Worm (Caenorhabditis elegans) whole organism, young adult: ENCODE measurements around the gene noca-2.

Experiments
- B0019.2 ChIP-seq: fragments of 200-800 bp; sonication (Bioruptor generic); conservative IDR thresholded peaks from 2 replicates; pipeline ENCODE4 v1.3.6; 2022; ENCODE audit warnings: missing genetic modification reagents, missing genetic modification characterization, missing compliant biosample characterization
- B0261.1 ChIP-seq: sonication (generic microtip); optimal IDR thresholded peaks from 2 replicates; lab custom pipeline; 2016; ENCODE audit warnings: mild to moderate bottlenecking, missing genetic modification characterization, moderate library complexity, missing compliant biosample characterization
- B0336.3 ChIP-seq: fragments of 200-800 bp; sonication (Bioruptor generic); IDR thresholded peaks from 2 replicates; pipeline ENCODE4 v1.3.6; 2022; ENCODE audit warnings: missing genetic modification characterization, missing compliant biosample characterization
- C17E4.6 ChIP-seq: fragments of 200-800 bp; sonication (Bioruptor generic); IDR thresholded peaks from 2 replicates; pipeline ENCODE4 v1.3.6; 2022; ENCODE audit warnings: missing genetic modification reagents, missing genetic modification characterization, missing compliant biosample characterization
- F37B4.10 ChIP-seq: fragments of 200-800 bp; sonication (Bioruptor generic); IDR thresholded peaks from 2 replicates; pipeline ENCODE4 v1.3.6; 2022; ENCODE audit warnings: missing genetic modification characterization, missing compliant biosample characterization
- F49E8.2 ChIP-seq: sonication (generic microtip); optimal IDR thresholded peaks from 3 replicates; lab custom pipeline; 2017; ENCODE audit warnings: missing genetic modification characterization, mild to moderate bottlenecking, missing compliant biosample characterization, antibody characterized with exemption, moderate library complexity; ENCODE audit not compliant: insufficient read depth
- F52B5.7 ChIP-seq: sonication (generic microtip); optimal IDR thresholded peaks from 2 replicates; lab custom pipeline; 2016; ENCODE audit warnings: mild to moderate bottlenecking, missing genetic modification characterization, missing compliant biosample characterization
- F57A8.1 ChIP-seq: fragments of 200-800 bp; sonication (Bioruptor generic); optimal IDR thresholded peaks from 2 replicates; lab custom pipeline; 2018; ENCODE audit warnings: mild to moderate bottlenecking, missing genetic modification characterization, moderate library complexity, missing compliant biosample characterization
- K12H6.12 ChIP-seq: fragments of 200-800 bp; sonication (Bioruptor generic); optimal IDR thresholded peaks from 2 replicates; lab custom pipeline; 2018; ENCODE audit warnings: mild to moderate bottlenecking, missing genetic modification characterization, missing compliant biosample characterization
- T26A5.8 ChIP-seq: sonication (generic microtip); optimal IDR thresholded peaks from 2 replicates; lab custom pipeline; 2016; ENCODE audit warnings: missing genetic modification characterization, missing compliant biosample characterization
- Y53G8AR.9 ChIP-seq: fragments of 200-800 bp; sonication (Bioruptor generic); conservative IDR thresholded peaks from 2 replicates; pipeline ENCODE4 v1.3.6; 2022; ENCODE audit warnings: missing genetic modification reagents, missing genetic modification characterization, missing compliant biosample characterization
- Y56A3A.18 ChIP-seq: fragments of 200-800 bp; sonication (Bioruptor generic); IDR thresholded peaks from 2 replicates; pipeline ENCODE4 v1.3.6; 2022; ENCODE audit warnings: missing genetic modification reagents, missing genetic modification characterization, missing compliant biosample characterization
- Y67H2A.10 ChIP-seq: fragments of 200-800 bp; sonication (Bioruptor generic); conservative IDR thresholded peaks from 2 replicates; pipeline ENCODE4 v1.3.6; 2022; ENCODE audit warnings: missing genetic modification reagents, missing genetic modification characterization, missing compliant biosample characterization
- akir-1 ChIP-seq: fragments of 200-800 bp; sonication (Bioruptor generic); optimal IDR thresholded peaks from 2 replicates; lab custom pipeline; 2018; ENCODE audit warnings: mild to moderate bottlenecking, missing genetic modification characterization, moderate library complexity, missing compliant biosample characterization
- aptf-2 ChIP-seq: fragments of 200-800 bp; sonication (Bioruptor generic); conservative IDR thresholded peaks from 2 replicates; pipeline ENCODE4 v1.3.6; 2022; ENCODE audit warnings: missing genetic modification reagents, missing genetic modification characterization, missing compliant biosample characterization
- atf-7 ChIP-seq: sonication (generic microtip); optimal IDR thresholded peaks from 2 replicates; lab custom pipeline; 2017; ENCODE audit warnings: mild to moderate bottlenecking, missing genetic modification characterization, missing compliant biosample characterization
- ceh-79 ChIP-seq: sonication (generic microtip); optimal IDR thresholded peaks from 2 replicates; lab custom pipeline; 2017; ENCODE audit warnings: mild to moderate bottlenecking, missing genetic modification characterization, missing compliant biosample characterization
- die-1 ChIP-seq: sonication (generic microtip); optimal IDR thresholded peaks from 2 replicates; lab custom pipeline; 2016; ENCODE audit warnings: missing genotype, mild to moderate bottlenecking, missing genetic modification characterization, missing compliant biosample characterization
- dpff-1 ChIP-seq: sonication (generic microtip); optimal IDR thresholded peaks from 2 replicates; lab custom pipeline; 2017; ENCODE audit warnings: mild to moderate bottlenecking, missing genetic modification characterization, missing compliant biosample characterization
- egl-44 ChIP-seq: fragments of 200-800 bp; sonication (Bioruptor generic); IDR thresholded peaks from 2 replicates; pipeline ENCODE4 v1.3.6; 2022; ENCODE audit warnings: missing genetic modification reagents, missing genetic modification characterization, missing compliant biosample characterization
- him-1 ChIP-seq: sonication (generic microtip); optimal IDR thresholded peaks from 2 replicates; lab custom pipeline; 2016; ENCODE audit warnings: missing genotype, missing genetic modification reagents, missing genetic modification characterization, missing compliant biosample characterization
- hmg-1.2 ChIP-seq: fragments of 200-800 bp; sonication (Bioruptor generic); IDR thresholded peaks from 2 replicates; pipeline ENCODE4 v1.3.6; 2022; ENCODE audit warnings: missing genetic modification reagents, missing genetic modification characterization, missing compliant biosample characterization
- hrde-1 ChIP-seq: sonication (generic microtip); optimal IDR thresholded peaks from 2 replicates; lab custom pipeline; 2016; ENCODE audit warnings: missing genetic modification characterization, mild to moderate bottlenecking, missing compliant biosample characterization, moderate library complexity, missing genotype, missing genetic modification reagents, borderline replicate concordance
- let-607 ChIP-seq, 2 experiments: fragments of 200-800 bp in 1 of 2; sonication (Bioruptor generic) in 1 of 2; sonication (generic microtip) in 1 of 2; optimal IDR thresholded peaks; 2 replicates each; lab custom pipeline; 2016 to 2018; ENCODE audit warnings: mild to moderate bottlenecking in 2 of 2, missing compliant biosample characterization in 2 of 2, missing genetic modification characterization in 2 of 2, moderate library complexity in 2 of 2, missing genotype in 1 of 2
- lir-1 ChIP-seq: fragments of 200-800 bp; sonication (Bioruptor generic); conservative IDR thresholded peaks from 2 replicates; pipeline ENCODE4 v1.3.6; 2022; ENCODE audit warnings: missing genetic modification reagents, missing genetic modification characterization, missing compliant biosample characterization
- lsy-27 ChIP-seq: sonication (generic microtip); optimal IDR thresholded peaks from 2 replicates; lab custom pipeline; 2017; ENCODE audit warnings: missing genetic modification characterization, mild to moderate bottlenecking, missing compliant biosample characterization, antibody characterized with exemption, missing genotype, borderline replicate concordance; ENCODE audit not compliant: insufficient read depth
- madf-3 ChIP-seq: fragments of 200-800 bp; sonication (Bioruptor generic); IDR thresholded peaks from 2 replicates; pipeline ENCODE4 v1.3.6; 2022; ENCODE audit warnings: missing genetic modification reagents, missing genetic modification characterization, missing compliant biosample characterization
- madf-8 ChIP-seq: fragments of 200-800 bp; sonication (Bioruptor generic); conservative IDR thresholded peaks from 2 replicates; pipeline ENCODE4 v1.3.6; 2022; ENCODE audit warnings: missing genetic modification reagents, missing genetic modification characterization, missing compliant biosample characterization
- nhr-120 ChIP-seq: fragments of 200-800 bp; sonication (Bioruptor generic); IDR thresholded peaks from 2 replicates; pipeline ENCODE4 v1.3.6; 2022; ENCODE audit warnings: missing genetic modification characterization, missing compliant biosample characterization
- nhr-179 ChIP-seq: sonication (generic microtip); optimal IDR thresholded peaks from 2 replicates; lab custom pipeline; 2016; ENCODE audit warnings: mild to moderate bottlenecking, missing genetic modification characterization, missing compliant biosample characterization
- pbrm-1 ChIP-seq: fragments of 200-800 bp; sonication (Bioruptor generic); IDR thresholded peaks from 2 replicates; pipeline ENCODE4 v1.3.6; 2022; ENCODE audit warnings: missing genetic modification reagents, missing genetic modification characterization, missing compliant biosample characterization
- rcor-1 ChIP-seq: fragments of 200-800 bp; sonication (Bioruptor generic); IDR thresholded peaks from 2 replicates; pipeline ENCODE4 v1.3.6; 2022; ENCODE audit warnings: missing genetic modification reagents, missing genetic modification characterization, missing compliant biosample characterization
- repo-1 ChIP-seq: sonication (generic microtip); optimal IDR thresholded peaks from 2 replicates; lab custom pipeline; 2017; ENCODE audit warnings: mild to moderate bottlenecking, missing genetic modification characterization, missing compliant biosample characterization
- sea-2 ChIP-seq: fragments of 200-800 bp; sonication (Bioruptor generic); IDR thresholded peaks from 2 replicates; pipeline ENCODE4 v1.3.6; 2022; ENCODE audit warnings: missing genetic modification characterization, missing compliant biosample characterization
- tbx-9 ChIP-seq: sonication (generic microtip); optimal IDR thresholded peaks from 2 replicates; lab custom pipeline; 2016; ENCODE audit warnings: borderline replicate concordance, missing genetic modification characterization, inconsistent platforms, missing compliant biosample characterization
- unc-62 ChIP-seq: fragments of 150-350 bp; optimal IDR thresholded peaks from 2 replicates; lab custom pipeline; 2014; ENCODE audit warnings: missing biosample characterization, missing genetic modification reagents, missing genetic modification characterization
- ztf-26 ChIP-seq: sonication (generic microtip); optimal IDR thresholded peaks from 2 replicates; lab custom pipeline; 2017; ENCODE audit warnings: missing genetic modification characterization, missing compliant biosample characterization
- ztf-6 ChIP-seq: fragments of 200-800 bp; sonication (Bioruptor generic); IDR thresholded peaks from 2 replicates; pipeline ENCODE4 v1.3.6; 2022; ENCODE audit warnings: missing genetic modification reagents, missing genetic modification characterization, missing compliant biosample characterization

The noca-2 gene

ce11 chrX:11645517-11645916, 21.4 kb upstream of the noca-2 start (continued):
- TF ChIP-seq hrde-1 (tag; lab: Kevin White, UChicago) (peak; percentile 9), ztf-26 (tag; lab: Kevin White, UChicago) (no peak), rcor-1 (GFP tag; lab: Robert Waterston, UW) (peak; percentile 49; the same call in 1 of the 2 replicates), madf-8 (GFP tag; lab: Robert Waterston, UW) (no peak), Y67H2A.10 (GFP tag; lab: Robert Waterston, UW) (0 out of 2 replicates have a peak, but pooled peaks have one; percentile 41)

ce11 chrX:11647165-11647564, 19.8 kb upstream of the noca-2 start, which contains the start of gene T04F8.8:
TSS of gene T04F8.8 (plus strand) at chrX:11647465.
- TF ChIP-seq die-1 (tag; lab: Kevin White, UChicago) (no peak), lsy-27 (no peak), F57A8.1 (GFP tag; lab: Kevin White, UChicago) (no peak), lir-1 (GFP tag; lab: Robert Waterston, UW) (no peak), akir-1 (no peak), nhr-179 (tag; lab: Kevin White, UChicago) (no peak), F49E8.2 (tag; lab: Kevin White, UChicago) (no peak), nhr-120 (no peak), repo-1 (tag; lab: Kevin White, UChicago) (no peak), aptf-2 (GFP tag; lab: Robert Waterston, UW) (no peak), Y56A3A.18 (GFP tag; lab: Robert Waterston, UW) (no peak), pbrm-1 (GFP tag; lab: Robert Waterston, UW) (no peak), F37B4.10 (GFP tag; lab: Robert Waterston, UW) (no peak), sea-2 (GFP tag; lab: Robert Waterston, UW) (no peak), ztf-6 (GFP tag; lab: Robert Waterston, UW) (no peak), hmg-1.2 (GFP tag; lab: Robert Waterston, UW) (no peak), K12H6.12 (tag; lab: Kevin White, UChicago) (no peak), ceh-79 (tag; lab: Kevin White, UChicago) (no peak), dpff-1 (no peak), madf-3 (GFP tag; lab: Robert Waterston, UW) (no peak)

- TF ChIP-seq F52B5.7 (tag; lab: Kevin White, UChicago) (no peak), B0261.1 (tag; lab: Kevin White, UChicago) (no peak), let-607 (tag; optimal IDR thresholded peaks at IDR 0.05; lab: Kevin White, UChicago) (no peak), T26A5.8 (tag; lab: Kevin White, UChicago) (no peak), C17E4.6 (GFP tag; lab: Robert Waterston, UW) (no peak), madf-3 (GFP tag; lab: Robert Waterston, UW) (no peak), him-1 (tag; lab: Kevin White, UChicago) (no peak), atf-7 (tag; lab: Kevin White, UChicago) (no peak), tbx-9 (no peak), Y53G8AR.9 (GFP tag; lab: Robert Waterston, UW) (no peak), ztf-6 (GFP tag; lab: Robert Waterston, UW) (no peak), F57A8.1 (GFP tag; lab: Kevin White, UChicago) (no peak), B0336.3 (no peak), B0019.2 (GFP tag; lab: Robert Waterston, UW) (no peak), unc-62 (GFP tag; lab: Kevin White, UChicago) (no peak), egl-44 (no peak), nhr-179 (tag; lab: Kevin White, UChicago) (no peak)
- TF ChIP-seq, all 124 proteins: peak for 0
Measured at ce11 chrX:11650751-11651150, 16.2 kb upstream of the noca-2 start, which contains the start of gene cutl-11. TSS of gene cutl-11 (minus strand) at chrX:11650851.
